Fruit fly (Drosophila melanogaster): Measurements from ENCODE around the gene Oatp30B.

- TF ChIP-seq Dll (optimal IDR thresholded peaks at IDR 0.05): no peak
- TF ChIP-seq EcR (GFP tag; optimal IDR thresholded peaks at IDR 0.05): no peak
These were observed 43.5 kb downstream of the Oatp30B start for dm6 chr2L:9564527-9564926.

Data from whole organism.